Fruit fly (Drosophila melanogaster) whole organism, wandering third instar larva: ENCODE measurements around the gene CG17258.
A peak's percentile ranks its signal among the peaks of the same experiment; 100 is the strongest.

Experiments
- Abd-B ChIP-seq: fragments of >200 bp; optimal IDR thresholded peaks from 2 replicates; lab custom pipeline; 2017; ENCODE audit warnings: missing biosample characterization, missing genetic modification characterization
- CG32264 ChIP-seq: fragments of 200-800 bp; sonication (Bioruptor generic); optimal IDR thresholded peaks from 2 replicates; lab custom pipeline; 2016; ENCODE audit warnings: missing biosample characterization, missing genetic modification characterization
- CrebA ChIP-seq: fragments of 200-800 bp; sonication (Bioruptor generic); optimal IDR thresholded peaks from 2 replicates; lab custom pipeline; 2016; ENCODE audit warnings: missing biosample characterization, mild to moderate bottlenecking, missing genetic modification characterization, borderline replicate concordance
- Dfd ChIP-seq: fragments of >200 bp; optimal IDR thresholded peaks from 2 replicates; lab custom pipeline; 2017; ENCODE audit warnings: missing biosample characterization, missing genetic modification characterization
- Dif ChIP-seq: fragments of 200-275, 200-300 bp; sonication (Bioruptor generic); optimal IDR thresholded peaks from 2 replicates; lab custom pipeline; 2018; ENCODE audit warnings: missing biosample characterization, missing genetic modification characterization; ENCODE audit not compliant: partially characterized antibody
- GATAd ChIP-seq: sonication (Bioruptor generic); optimal IDR thresholded peaks from 2 replicates; lab custom pipeline; 2016; ENCODE audit warnings: missing biosample characterization, missing genetic modification characterization
- HLH106 ChIP-seq: fragments of 200-800 bp; optimal IDR thresholded peaks from 3 replicates; lab custom pipeline; 2019; ENCODE audit warnings: missing biosample characterization, mild to moderate bottlenecking, missing genetic modification characterization, moderate library complexity
- Hnf4 ChIP-seq: fragments of 200-800 bp; sonication (Bioruptor generic); optimal IDR thresholded peaks from 2 replicates; lab custom pipeline; 2016; ENCODE audit warnings: missing biosample characterization, mild to moderate bottlenecking, missing genetic modification characterization
- Hr78 ChIP-seq: fragments of >200 bp; optimal IDR thresholded peaks from 2 replicates; lab custom pipeline; 2017; ENCODE audit warnings: missing biosample characterization, missing genetic modification characterization
- Hr83 ChIP-seq: fragments of 200-300 bp; sonication (Bioruptor generic); optimal IDR thresholded peaks from 2 replicates; lab custom pipeline; 2016; ENCODE audit warnings: missing biosample characterization, mild to moderate bottlenecking, missing genetic modification characterization, moderate library complexity; ENCODE audit not compliant: poor library complexity, severe bottlenecking
- Jra ChIP-seq: sonication (Bioruptor generic); optimal IDR thresholded peaks from 2 replicates; lab custom pipeline; 2016; ENCODE audit warnings: missing biosample characterization, missing genetic modification characterization
- Mio ChIP-seq: sonication (Bioruptor generic); optimal IDR thresholded peaks from 2 replicates; lab custom pipeline; 2016; ENCODE audit warnings: missing biosample characterization, missing genetic modification characterization
- Myc ChIP-seq: fragments of >200 bp; optimal IDR thresholded peaks from 2 replicates; lab custom pipeline; 2017
- OdsH ChIP-seq: fragments of 200-800 bp; sonication (Bioruptor generic); optimal IDR thresholded peaks from 2 replicates; lab custom pipeline; 2016; ENCODE audit warnings: missing biosample characterization, mild to moderate bottlenecking, missing genetic modification characterization
- Rel ChIP-seq, 2 experiments: fragments of 200-800 bp; sonication (Bioruptor generic) in 1 of 2; optimal IDR thresholded peaks; 2 replicates in 1 of 2; 3 replicates in 1 of 2; lab custom pipeline; 2016 to 2019; ENCODE audit warnings: mild to moderate bottlenecking in 2 of 2, missing biosample characterization in 2 of 2, missing genetic modification characterization in 2 of 2, moderate library complexity in 1 of 2
- Sp1 ChIP-seq: fragments of 200-800 bp; sonication (Bioruptor generic); optimal IDR thresholded peaks from 3 replicates; lab custom pipeline; 2019; ENCODE audit warnings: missing biosample characterization, mild to moderate bottlenecking, missing genetic modification characterization, moderate library complexity
- Vsx2 ChIP-seq: fragments of 200-300, 225-300 bp; sonication (Bioruptor generic); optimal IDR thresholded peaks from 2 replicates; lab custom pipeline; 2018; ENCODE audit warnings: missing biosample characterization, missing genetic modification characterization; ENCODE audit not compliant: partially characterized antibody
- br ChIP-seq: fragments of 200-800 bp; sonication (Bioruptor generic); optimal IDR thresholded peaks from 2 replicates; lab custom pipeline; 2016; ENCODE audit warnings: missing biosample characterization, missing genetic modification characterization
- brk ChIP-seq: fragments of 200-800 bp; sonication (Bioruptor generic); optimal IDR thresholded peaks from 2 replicates; lab custom pipeline; 2016; ENCODE audit warnings: missing biosample characterization, mild to moderate bottlenecking, missing genetic modification characterization
- dl ChIP-seq, 2 experiments: fragments of 175-275, 200-275 bp in 1 of 2; fragments of 200-275 bp in 1 of 2; sonication (Bioruptor generic); optimal IDR thresholded peaks; lab custom pipeline; 2018; ENCODE audit warnings: mild to moderate bottlenecking in 2 of 2, missing biosample characterization in 2 of 2, missing genetic modification characterization in 2 of 2, moderate library complexity in 2 of 2; ENCODE audit not compliant: partially characterized antibody in 2 of 2, insufficient read depth in 1 of 2
- dmrt93B ChIP-seq: fragments of 200-800 bp; sonication (Bioruptor generic); optimal IDR thresholded peaks from 2 replicates; lab custom pipeline; 2018; ENCODE audit warnings: missing biosample characterization, mild to moderate bottlenecking, missing genetic modification characterization
- dsf ChIP-seq: sonication (Bioruptor generic); optimal IDR thresholded peaks from 2 replicates; lab custom pipeline; 2016; ENCODE audit warnings: missing biosample characterization, missing genetic modification characterization, borderline replicate concordance
- ey ChIP-seq: fragments of 200-800 bp; sonication (Bioruptor generic); optimal IDR thresholded peaks from 2 replicates; lab custom pipeline; 2016; ENCODE audit warnings: missing biosample characterization, missing genetic modification characterization
- foxo ChIP-seq, 2 experiments: fragments of 200-800 bp; sonication (Bioruptor generic); optimal IDR thresholded peaks; 2 replicates in 1 of 2; 3 replicates in 1 of 2; lab custom pipeline; 2016 to 2017; ENCODE audit warnings: missing biosample characterization in 2 of 2, missing genetic modification characterization in 2 of 2
- fru ChIP-seq: fragments of 200-800 bp; sonication (Bioruptor generic); optimal IDR thresholded peaks from 3 replicates; lab custom pipeline; 2016; ENCODE audit warnings: missing biosample characterization, mild to moderate bottlenecking, missing genetic modification characterization
- h ChIP-seq: fragments of 200-800 bp; sonication (Bioruptor generic); optimal IDR thresholded peaks from 3 replicates; lab custom pipeline; 2016; ENCODE audit warnings: missing biosample characterization, mild to moderate bottlenecking, missing genetic modification characterization
- jim ChIP-seq: fragments of 175-275, 200-325 bp; sonication (Bioruptor generic); optimal IDR thresholded peaks from 2 replicates; lab custom pipeline; 2016; ENCODE audit warnings: missing biosample characterization, mild to moderate bottlenecking, missing genetic modification characterization
- lola ChIP-seq: fragments of >200 bp; optimal IDR thresholded peaks from 2 replicates; lab custom pipeline; 2017; ENCODE audit warnings: missing biosample characterization, missing genetic modification characterization
- pan ChIP-seq: fragments of >200 bp; optimal IDR thresholded peaks from 2 replicates; lab custom pipeline; 2017
- psq ChIP-seq: fragments of 200-800 bp; sonication (Bioruptor generic); optimal IDR thresholded peaks from 3 replicates; lab custom pipeline; 2017; ENCODE audit warnings: missing biosample characterization, mild to moderate bottlenecking, missing genetic modification characterization, moderate library complexity
- rgr ChIP-seq: fragments of 200-800 bp; sonication (Bioruptor generic); optimal IDR thresholded peaks from 3 replicates; lab custom pipeline; 2016; ENCODE audit warnings: missing biosample characterization, mild to moderate bottlenecking, missing genetic modification characterization
- sv ChIP-seq: fragments of 200-800 bp; sonication (Bioruptor generic); optimal IDR thresholded peaks from 3 replicates; lab custom pipeline; 2016; ENCODE audit warnings: missing biosample characterization, missing genetic modification characterization
- usp ChIP-seq: fragments of >200 bp; optimal IDR thresholded peaks from 2 replicates; lab custom pipeline; 2017; ENCODE audit warnings: missing biosample characterization, missing genetic modification characterization
- woc ChIP-seq: sonication (Bioruptor generic); optimal IDR thresholded peaks from 2 replicates; lab custom pipeline; 2016; ENCODE audit warnings: missing biosample characterization, mild to moderate bottlenecking, missing genetic modification characterization

Gene CG17258

dm6 chr2L:3059624-3059919 is 24.4 kb upstream of the CG17258 start:
- TF ChIP-seq Vsx2 (GFP tag; lab: Kevin White, UChicago) (no peak), Mio (no peak), OdsH (GFP tag; lab: Kevin White, UChicago) (no peak), Hnf4 (GFP tag; lab: Kevin White, UChicago) (no peak), sv (no peak), lola (no peak), Myc (lab: Kevin White, UChicago) (no peak)

- TF ChIP-seq h (GFP tag; lab: Kevin White, UChicago) (peak; percentile 38), GATAd (GFP tag; lab: Kevin White, UChicago) (no peak), psq (GFP tag; lab: Kevin White, UChicago) (peak; percentile 11), foxo (GFP tag; optimal IDR thresholded peaks at IDR 0.05; lab: Kevin White, UChicago) (peak in 1 of 2 experiments; percentile 51), sv (no peak), Rel (GFP tag; optimal IDR thresholded peaks at IDR 0.05; lab: Kevin White, UChicago) (no peak), Rel (tag; optimal IDR thresholded peaks at IDR 0.05; lab: Kevin White, UChicago) (no peak), Mio (no peak), br (GFP tag; lab: Kevin White, UChicago) (peak; percentile 19), usp (GFP tag; lab: Kevin White, UChicago) (no peak), rgr (GFP tag; lab: Kevin White, UChicago) (peak; percentile 18), ey (GFP tag; lab: Kevin White, UChicago) (peak; percentile 38), jim (GFP tag; lab: Kevin White, UChicago) (no peak), woc (GFP tag; lab: Kevin White, UChicago) (peak; percentile 10), HLH106 (tag; lab: Kevin White, UChicago) (peak; percentile 4), dmrt93B (GFP tag; lab: Kevin White, UChicago) (no peak), Vsx2 (GFP tag; lab: Kevin White, UChicago) (no peak), fru (GFP tag; lab: Kevin White, UChicago) (no peak), OdsH (GFP tag; lab: Kevin White, UChicago) (peak; percentile 21), Hr83 (GFP tag; lab: Kevin White, UChicago) (no peak), CG32264 (GFP tag; lab: Kevin White, UChicago) (no peak), Hnf4 (GFP tag; lab: Kevin White, UChicago) (no peak)
These were observed 23.9 kb upstream of the CG17258 start for dm6 chr2L:3058772-3059623.

DNA sequence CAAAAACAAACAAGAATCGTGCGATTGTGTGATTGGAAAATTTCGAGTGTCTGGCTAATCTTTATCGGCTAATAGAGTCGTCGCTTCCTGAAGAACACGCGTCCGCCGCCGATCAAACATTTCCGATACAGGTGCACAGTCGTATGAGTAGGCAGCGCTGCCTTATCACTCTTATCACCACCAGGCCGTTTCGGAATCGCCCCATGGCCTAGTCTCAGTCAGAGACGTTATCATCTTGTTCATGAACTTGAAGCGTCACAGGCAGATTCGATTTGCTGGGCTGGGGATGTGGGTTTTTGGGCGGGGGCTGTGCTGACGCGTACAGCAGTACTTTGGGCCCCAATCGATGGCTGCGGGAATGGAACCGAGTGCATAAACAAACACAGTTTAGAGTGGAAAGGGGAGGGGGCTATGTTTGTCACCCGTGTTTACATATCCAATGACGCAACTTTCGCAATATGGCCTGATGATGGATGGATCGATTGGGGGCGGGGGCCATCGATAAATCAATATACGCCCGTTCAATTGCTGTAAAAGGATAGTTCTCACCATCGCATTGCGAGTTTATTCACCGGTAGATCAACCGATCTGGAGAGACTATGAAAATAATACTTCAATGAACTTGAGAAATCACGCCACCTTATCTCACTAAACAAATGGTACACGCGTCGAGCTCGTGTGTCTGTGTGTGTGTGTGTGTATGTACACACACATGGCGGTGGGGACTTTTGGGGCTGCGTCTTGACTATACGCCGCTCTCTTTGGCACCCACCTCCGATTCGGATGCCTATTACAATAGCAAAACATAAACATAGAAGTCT is 23.0 kb upstream of the CG17258 start:
- TF ChIP-seq fru (GFP tag; lab: Kevin White, UChicago): peak; percentile 22
- TF ChIP-seq OdsH (GFP tag; lab: Kevin White, UChicago): peak; percentile 14
- no peak for TF ChIP-seq woc (GFP tag; lab: Kevin White, UChicago)
- no peak for TF ChIP-seq lola
- TF ChIP-seq h (GFP tag; lab: Kevin White, UChicago): peak; percentile 93
- no peak for TF ChIP-seq GATAd (GFP tag; lab: Kevin White, UChicago)
- TF ChIP-seq Hr83 (GFP tag; lab: Kevin White, UChicago): peak; percentile 52
- TF ChIP-seq sv: no peak
- no peak for TF ChIP-seq Hnf4 (GFP tag; lab: Kevin White, UChicago)
- no peak for TF ChIP-seq Rel (GFP tag; optimal IDR thresholded peaks at IDR 0.05; lab: Kevin White, UChicago)
- TF ChIP-seq Rel (tag; optimal IDR thresholded peaks at IDR 0.05; lab: Kevin White, UChicago): peak; percentile 70
- TF ChIP-seq Abd-B: no peak
- TF ChIP-seq pan (lab: Kevin White, UChicago): no peak
- TF ChIP-seq brk: no peak
- no peak for TF ChIP-seq Hr78 (GFP tag; lab: Kevin White, UChicago)
- no peak for TF ChIP-seq Jra (GFP tag; lab: Kevin White, UChicago)
- no peak for TF ChIP-seq Myc (lab: Kevin White, UChicago)
- no peak for TF ChIP-seq psq (GFP tag; lab: Kevin White, UChicago)
- TF ChIP-seq rgr (GFP tag; lab: Kevin White, UChicago): peak; percentile 11
- TF ChIP-seq, all 38 proteins: peak for 6

dm6 chr2L:3056448-3056790 is 21.3 kb upstream of the CG17258 start, which contains the start of gene FASN1:
Gene FASN1 (plus strand): TSS chr2L:3056598.
- no peak for TF ChIP-seq CrebA (GFP tag; lab: Kevin White, UChicago)
- TF ChIP-seq ey (GFP tag; lab: Kevin White, UChicago): no peak
- TF ChIP-seq GATAd (GFP tag; lab: Kevin White, UChicago): no peak
- no peak for TF ChIP-seq Hr78 (GFP tag; lab: Kevin White, UChicago)
- TF ChIP-seq woc (GFP tag; lab: Kevin White, UChicago): no peak
- no peak for TF ChIP-seq Vsx2 (GFP tag; lab: Kevin White, UChicago)
- peak; percentile 27 for TF ChIP-seq Sp1 (GFP tag; lab: Kevin White, UChicago)
- TF ChIP-seq lola: no peak
- no peak for TF ChIP-seq Rel (GFP tag; optimal IDR thresholded peaks at IDR 0.05; lab: Kevin White, UChicago)
- TF ChIP-seq Rel (tag; optimal IDR thresholded peaks at IDR 0.05; lab: Kevin White, UChicago): peak; percentile 47
- TF ChIP-seq fru (GFP tag; lab: Kevin White, UChicago): no peak
- TF ChIP-seq Hnf4 (GFP tag; lab: Kevin White, UChicago): no peak
- TF ChIP-seq jim (GFP tag; lab: Kevin White, UChicago): no peak
- peak; percentile 26 for TF ChIP-seq rgr (GFP tag; lab: Kevin White, UChicago)
- no peak for TF ChIP-seq brk
- no peak for TF ChIP-seq Dfd (GFP tag; lab: Kevin White, UChicago)
- TF ChIP-seq CG32264 (GFP tag; lab: Kevin White, UChicago): no peak
- no peak for TF ChIP-seq foxo (GFP tag; optimal IDR thresholded peaks at IDR 0.05; lab: Kevin White, UChicago)
- peak; percentile 29 for TF ChIP-seq HLH106 (tag; lab: Kevin White, UChicago)
- no peak for TF ChIP-seq Mio
- TF ChIP-seq Dif (GFP tag; lab: Kevin White, UChicago): peak; percentile 72
- TF ChIP-seq Jra (GFP tag; lab: Kevin White, UChicago): peak; percentile 48
- no peak for TF ChIP-seq dl (GFP tag; optimal IDR thresholded peaks at IDR 0.05; lab: Kevin White, UChicago; ENCODE audit: insufficient read depth in 1 of 2, partially characterized antibody in 2 of 2)
- no peak for TF ChIP-seq sv
- no peak for TF ChIP-seq dsf
- peak; percentile 17 for TF ChIP-seq br (GFP tag; lab: Kevin White, UChicago)
